Fruit fly (Drosophila melanogaster): ENCODE data around the gene bgm.

DNA sequence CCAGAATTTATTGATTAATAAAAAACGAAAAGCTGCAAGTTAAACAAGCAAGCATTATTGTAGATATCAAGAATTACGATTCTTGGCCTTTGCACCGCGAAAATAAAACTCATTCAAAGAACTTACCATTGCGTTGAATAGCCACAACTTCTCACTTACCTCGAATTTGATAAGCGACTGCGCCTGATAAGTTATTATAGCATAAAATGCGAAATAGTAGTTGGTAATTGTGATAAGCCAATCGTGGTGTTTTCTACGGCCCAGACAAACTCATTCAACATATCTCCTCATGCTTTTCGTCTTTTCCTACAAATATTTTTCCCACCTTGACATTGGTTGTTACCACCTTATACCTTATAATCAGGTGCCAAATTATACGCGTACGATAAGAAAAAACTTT, 2.3 kb downstream of the bgm start:
- TF ChIP-seq Hr96 (GFP tag; optimal IDR thresholded peaks at IDR 0.05) (no peak), CG7101 (tag; optimal IDR thresholded peaks at IDR 0.05) (no peak), CG14711 (tag; optimal IDR thresholded peaks at IDR 0.05) (no peak), toe (GFP tag; optimal IDR thresholded peaks at IDR 0.05) (no peak), CG7045 (GFP tag; optimal IDR thresholded peaks at IDR 0.05) (no peak), cnc (optimal IDR thresholded peaks at IDR 0.05) (no peak), tj (GFP tag; optimal IDR thresholded peaks at IDR 0.05) (no peak), cic (GFP tag; optimal IDR thresholded peaks at IDR 0.05) (no peak)

Data from whole organism, adult.